Fruit fly (Drosophila melanogaster) whole organism, embryonic: Measurements from ENCODE around the gene CG10700.

Source experiments
- ATbp ChIP-seq: fragments of 200-800 bp; sonication (Bioruptor generic); optimal IDR thresholded peaks from 2 replicates; lab custom pipeline; 2017; ENCODE audit warnings: missing biosample characterization, mild to moderate bottlenecking, missing genetic modification characterization, missing genetic modification reagents
- C15 ChIP-seq: fragments of 200-800 bp; sonication (Bioruptor generic); IDR thresholded peaks from 3 replicates; pipeline ENCODE4 v1.3.6; 2022; ENCODE audit warnings: missing biosample characterization, missing genetic modification characterization
- CG12391 ChIP-seq: fragments of 200-800 bp; sonication (Bioruptor generic); optimal IDR thresholded peaks from 3 replicates; lab custom pipeline; 2018; ENCODE audit warnings: missing biosample characterization, mild to moderate bottlenecking, missing genetic modification characterization, moderate library complexity
- CG17612 ChIP-seq: fragments of 200-800 bp; sonication (Bioruptor generic); IDR thresholded peaks from 2 replicates; pipeline ENCODE4 v1.3.6; 2022; ENCODE audit warnings: missing biosample characterization, missing genetic modification characterization
- CG30020 ChIP-seq: fragments of 200-800 bp; optimal IDR thresholded peaks from 2 replicates; lab custom pipeline; 2019; ENCODE audit warnings: missing biosample characterization, mild to moderate bottlenecking, missing genetic modification characterization, moderate library complexity
- CG4360 ChIP-seq: fragments of 200-800 bp; sonication (Bioruptor generic); IDR thresholded peaks from 2 replicates; pipeline ENCODE4 v1.3.6; 2022; ENCODE audit warnings: missing biosample characterization, missing genetic modification characterization
- CG9797 ChIP-seq: fragments of 200-800 bp; sonication (Bioruptor generic); optimal IDR thresholded peaks from 3 replicates; lab custom pipeline; 2018; ENCODE audit warnings: missing biosample characterization, mild to moderate bottlenecking, missing genetic modification characterization
- Rfx ChIP-seq: fragments of 200-800 bp; sonication (Bioruptor generic); IDR thresholded peaks from 2 replicates; pipeline ENCODE4 v1.3.6; 2022; ENCODE audit warnings: missing biosample characterization, missing genetic modification characterization
- Scr ChIP-seq: fragments of 200-800 bp; sonication (Bioruptor generic); IDR thresholded peaks from 2 replicates; pipeline ENCODE4 v1.3.6; 2022; ENCODE audit warnings: missing biosample characterization, missing genetic modification characterization; ENCODE audit not compliant: partially characterized antibody
- Sry-δ ChIP-seq: fragments of 200-800 bp; sonication (Bioruptor generic); optimal IDR thresholded peaks from 2 replicates; lab custom pipeline; 2016; ENCODE audit warnings: missing biosample characterization, missing genetic modification characterization
- eve ChIP-seq, 2 experiments: fragments of >200 bp; optimal IDR thresholded peaks; 2 replicates each; lab custom pipeline; 2017; ENCODE audit warnings: missing biosample characterization in 2 of 2, missing genetic modification characterization in 2 of 2
- insv ChIP-seq, 2 experiments: fragments of 200-800 bp; sonication (Bioruptor generic); optimal IDR thresholded peaks; 3 replicates each; lab custom pipeline; 2016 to 2018; ENCODE audit warnings: missing biosample characterization in 2 of 2, missing genetic modification characterization in 2 of 2
- nmo ChIP-seq: fragments of 200-800 bp; sonication (Bioruptor generic); optimal IDR thresholded peaks from 2 replicates; lab custom pipeline; 2018; ENCODE audit warnings: missing biosample characterization, mild to moderate bottlenecking, missing genetic modification characterization, moderate library complexity
- phol ChIP-seq: fragments of 200-800 bp; sonication (Bioruptor generic); optimal IDR thresholded peaks from 3 replicates; lab custom pipeline; 2018; ENCODE audit warnings: missing biosample characterization, mild to moderate bottlenecking, missing genetic modification characterization, moderate library complexity
- scrt ChIP-seq: fragments of 200-800 bp; sonication (Bioruptor generic); optimal IDR thresholded peaks from 2 replicates; lab custom pipeline; 2018; ENCODE audit warnings: missing biosample characterization, mild to moderate bottlenecking, missing genetic modification characterization, moderate library complexity
- unc-4 ChIP-seq: fragments of 200-800 bp; sonication (Bioruptor generic); IDR thresholded peaks from 2 replicates; pipeline ENCODE4 v1.3.6; 2022; ENCODE audit warnings: missing biosample characterization, missing genetic modification characterization; ENCODE audit not compliant: partially characterized antibody

CG10700 gene

dm6 chr2L:19033288-19033687 is 45.5 kb downstream of the CG10700 start, which contains the start of gene hook (continued):
- TF ChIP-seq CG30020 (tag; lab: Kevin White, UChicago) (no peak), C15 (GFP tag; lab: Robert Waterston, UW) (no peak), CG17612 (GFP tag; lab: Robert Waterston, UW) (no peak), phol (tag; lab: Kevin White, UChicago) (peak; percentile 2), CG4360 (GFP tag; lab: Robert Waterston, UW) (no peak), nmo (GFP tag; lab: Kevin White, UChicago) (peak; percentile 8), scrt (GFP tag; lab: Kevin White, UChicago) (peak; percentile 40), Scr (GFP tag; lab: Robert Waterston, UW) (peak; percentile 81), CG9797 (no peak), CG12391 (tag; lab: Kevin White, UChicago) (peak; percentile 14), Sry-δ (GFP tag; lab: Kevin White, UChicago) (peak; percentile 61), unc-4 (GFP tag; lab: Robert Waterston, UW) (peak; percentile 72), insv (GFP tag; optimal IDR thresholded peaks at IDR 0.05; lab: Kevin White, UChicago) (no peak), eve (GFP tag; optimal IDR thresholded peaks at IDR 0.05; lab: Kevin White, UChicago) (no peak), ATbp (GFP tag; lab: Kevin White, UChicago) (no peak), Rfx (GFP tag; lab: Robert Waterston, UW) (0 out of 2 replicates have a peak, but pooled peaks have one; percentile 14)
